Fruit fly (Drosophila melanogaster) whole organism, embryonic: ENCODE measurements around the gene Faa.

Experiments used
- Atf-2 ChIP-seq: fragments of 200-800 bp; sonication (Bioruptor generic); optimal IDR thresholded peaks from 2 replicates; lab custom pipeline; 2016; ENCODE audit warnings: missing biosample characterization, missing genetic modification characterization
- Bteb2 ChIP-seq: fragments of 200-800 bp; sonication (Bioruptor generic); optimal IDR thresholded peaks from 2 replicates; lab custom pipeline; 2016; ENCODE audit warnings: missing biosample characterization, missing genetic modification characterization
- CG10462 ChIP-seq: fragments of 200-800 bp; sonication (Bioruptor generic); optimal IDR thresholded peaks from 2 replicates; lab custom pipeline; 2016; ENCODE audit warnings: missing biosample characterization, missing genetic modification characterization
- CG11093 ChIP-seq: fragments of 200-800 bp; sonication (Bioruptor generic); IDR thresholded peaks from 3 replicates; pipeline ENCODE4 v1.3.6; 2022; ENCODE audit warnings: missing biosample characterization, missing genetic modification characterization
- CG12236 ChIP-seq: fragments of 200-800 bp; sonication (Bioruptor generic); optimal IDR thresholded peaks from 2 replicates; lab custom pipeline; 2016; ENCODE audit warnings: missing biosample characterization, missing genetic modification characterization
- CG12659 ChIP-seq: fragments of 200-800 bp; sonication (Bioruptor generic); optimal IDR thresholded peaks from 3 replicates; lab custom pipeline; 2017; ENCODE audit warnings: mild to moderate bottlenecking, missing biosample characterization, missing genetic modification reagents, missing genetic modification characterization
- CG12769 ChIP-seq: fragments of 200-800 bp; sonication (Bioruptor generic); optimal IDR thresholded peaks from 2 replicates; lab custom pipeline; 2019; ENCODE audit warnings: missing biosample characterization, mild to moderate bottlenecking, missing genetic modification characterization, moderate library complexity
- CG14965 ChIP-seq: fragments of 200-800 bp; sonication (Bioruptor generic); optimal IDR thresholded peaks from 2 replicates; lab custom pipeline; 2016; ENCODE audit warnings: missing biosample characterization, missing genetic modification characterization, borderline replicate concordance
- CG15601 ChIP-seq: fragments of 200-800 bp; sonication (Bioruptor generic); optimal IDR thresholded peaks from 3 replicates; lab custom pipeline; 2019; ENCODE audit warnings: missing biosample characterization, mild to moderate bottlenecking, missing genetic modification characterization, moderate library complexity
- CG16813 ChIP-seq: fragments of 200-800 bp; sonication (Bioruptor generic); IDR thresholded peaks from 3 replicates; pipeline ENCODE4 v1.3.6; 2022; ENCODE audit warnings: missing biosample characterization, missing genetic modification characterization; ENCODE audit not compliant: partially characterized antibody
- CG1792 ChIP-seq: fragments of 200-800 bp; sonication (Bioruptor generic); optimal IDR thresholded peaks from 2 replicates; lab custom pipeline; 2016; ENCODE audit warnings: missing biosample characterization, missing genetic modification characterization
- CG2202 ChIP-seq: fragments of 200-800 bp; sonication (Bioruptor generic); optimal IDR thresholded peaks from 2 replicates; lab custom pipeline; 2018; ENCODE audit warnings: missing biosample characterization, mild to moderate bottlenecking, missing genetic modification characterization
- CG33557 ChIP-seq: fragments of 200-800 bp; sonication (Bioruptor generic); optimal IDR thresholded peaks from 2 replicates; lab custom pipeline; 2019; ENCODE audit warnings: missing biosample characterization, mild to moderate bottlenecking, missing genetic modification characterization, moderate library complexity
- CG3847 ChIP-seq: fragments of 200-800 bp; sonication (Bioruptor generic); IDR thresholded peaks from 2 replicates; pipeline ENCODE4 v1.3.6; 2022; ENCODE audit warnings: missing biosample characterization, missing genetic modification characterization
- CG4617 ChIP-seq: fragments of 200-800 bp; sonication (Bioruptor generic); optimal IDR thresholded peaks from 3 replicates; lab custom pipeline; 2016; ENCODE audit warnings: missing biosample characterization, missing genetic modification characterization, borderline replicate concordance
- CG6791 ChIP-seq: fragments of 200-800 bp; sonication (Bioruptor generic); IDR thresholded peaks from 3 replicates; pipeline ENCODE4 v1.3.6; 2022; ENCODE audit warnings: missing biosample characterization, missing genetic modification characterization; ENCODE audit not compliant: partially characterized antibody
- CG8765 ChIP-seq: fragments of 200-800 bp; sonication (Bioruptor generic); IDR thresholded peaks from 2 replicates; pipeline ENCODE4 v1.3.6; 2022; ENCODE audit warnings: missing biosample characterization, missing genetic modification characterization
- CG9215 ChIP-seq: fragments of 200-800 bp; sonication (Bioruptor generic); IDR thresholded peaks from 2 replicates; pipeline ENCODE4 v1.3.6; 2022; ENCODE audit warnings: missing biosample characterization, missing genetic modification characterization
- Dad ChIP-seq: fragments of 200-800 bp; sonication (Bioruptor generic); optimal IDR thresholded peaks from 3 replicates; lab custom pipeline; 2016; ENCODE audit warnings: missing biosample characterization, missing genetic modification characterization
- Ets65A ChIP-seq: fragments of 200-800 bp; sonication (Bioruptor generic); peaks from one replicate; lab custom pipeline; 2016; ENCODE audit warnings: missing biosample characterization, missing genetic modification characterization
- Fer2 ChIP-seq: fragments of 200-800 bp; sonication (Bioruptor generic); optimal IDR thresholded peaks from 2 replicates; lab custom pipeline; 2018; ENCODE audit warnings: missing biosample characterization, mild to moderate bottlenecking, missing genetic modification characterization, moderate library complexity
- HLH4C ChIP-seq: fragments of 200-800 bp; sonication (Bioruptor generic); IDR thresholded peaks from 3 replicates; pipeline ENCODE4 v1.3.6; 2022; ENCODE audit warnings: missing biosample characterization, missing genetic modification characterization; ENCODE audit not compliant: partially characterized antibody
- HmgZ ChIP-seq: fragments of 200-800 bp; sonication (Bioruptor generic); optimal IDR thresholded peaks from 2 replicates; lab custom pipeline; 2018; ENCODE audit warnings: missing biosample characterization, mild to moderate bottlenecking, missing genetic modification characterization
- Hmx ChIP-seq: fragments of 200-800 bp; sonication (Bioruptor generic); optimal IDR thresholded peaks from 2 replicates; lab custom pipeline; 2016; ENCODE audit warnings: missing biosample characterization, missing genetic modification characterization
- Kr ChIP-seq: fragments of 200-800 bp; sonication (Bioruptor generic); optimal IDR thresholded peaks from 2 replicates; lab custom pipeline; 2017; ENCODE audit warnings: missing biosample characterization, mild to moderate bottlenecking, missing genetic modification characterization
- Mes4 ChIP-seq: fragments of 200-800 bp; sonication (Bioruptor generic); optimal IDR thresholded peaks from 2 replicates; lab custom pipeline; 2016; ENCODE audit warnings: missing biosample characterization, missing genetic modification characterization
- Mrtf ChIP-seq: fragments of 200-800 bp; sonication (Bioruptor generic); IDR thresholded peaks from 3 replicates; pipeline ENCODE4 v1.3.6; 2022; ENCODE audit warnings: missing biosample characterization, missing genetic modification characterization
- Myb ChIP-seq: fragments of 200-800 bp; sonication (Bioruptor generic); optimal IDR thresholded peaks from 2 replicates; lab custom pipeline; 2016; ENCODE audit warnings: missing biosample characterization, missing genetic modification characterization
- Nf-YA ChIP-seq: fragments of 200-800 bp; sonication (Bioruptor generic); IDR thresholded peaks from 2 replicates; pipeline ENCODE4 v1.3.6; 2022; ENCODE audit warnings: missing biosample characterization, missing genetic modification characterization
- Nf-YB ChIP-seq: fragments of 200-800 bp; sonication (Bioruptor generic); optimal IDR thresholded peaks from 3 replicates; lab custom pipeline; 2019; ENCODE audit warnings: missing biosample characterization, mild to moderate bottlenecking, missing genetic modification characterization, moderate library complexity
- NfI ChIP-seq: fragments of 200-800 bp; sonication (Bioruptor generic); optimal IDR thresholded peaks from 3 replicates; lab custom pipeline; 2018; ENCODE audit warnings: missing biosample characterization, mild to moderate bottlenecking, missing genetic modification characterization, moderate library complexity
- Opbp ChIP-seq: fragments of 200-800 bp; sonication (Bioruptor generic); IDR thresholded peaks from 3 replicates; pipeline ENCODE4 v1.3.6; 2022; ENCODE audit warnings: missing biosample characterization, missing genetic modification characterization; ENCODE audit not compliant: partially characterized antibody
- Sin3A ChIP-seq: fragments of >200 bp; optimal IDR thresholded peaks from 2 replicates; lab custom pipeline; 2018
- ac ChIP-seq: fragments of 200-800 bp; sonication (Bioruptor generic); optimal IDR thresholded peaks from 3 replicates; lab custom pipeline; 2017; ENCODE audit warnings: missing biosample characterization, mild to moderate bottlenecking, missing genetic modification characterization
- ara ChIP-seq: fragments of 200-800 bp; sonication (Bioruptor generic); IDR thresholded peaks from 2 replicates; pipeline ENCODE4 v1.3.6; 2022; ENCODE audit warnings: missing biosample characterization, missing genetic modification characterization
- az2 ChIP-seq: fragments of 200-800 bp; sonication (Bioruptor generic); optimal IDR thresholded peaks from 3 replicates; lab custom pipeline; 2016; ENCODE audit warnings: missing biosample characterization, missing genetic modification characterization
- caup ChIP-seq: fragments of 200-800 bp; sonication (Bioruptor generic); optimal IDR thresholded peaks from 3 replicates; lab custom pipeline; 2017; ENCODE audit warnings: missing biosample characterization, mild to moderate bottlenecking, missing genetic modification characterization, moderate library complexity; ENCODE audit not compliant: severe bottlenecking
- ems ChIP-seq: fragments of 200-800 bp; sonication (Bioruptor generic); optimal IDR thresholded peaks from 3 replicates; lab custom pipeline; 2016; ENCODE audit warnings: missing biosample characterization, missing genetic modification characterization
- hb ChIP-seq: fragments of 200-800 bp; sonication (Bioruptor generic); IDR thresholded peaks from 3 replicates; pipeline ENCODE4 v1.3.6; 2022; ENCODE audit warnings: missing biosample characterization, missing genetic modification characterization; ENCODE audit not compliant: partially characterized antibody
- hkb ChIP-seq, 2 experiments: fragments of 200-800 bp in 1 of 2; fragments of >200 bp in 1 of 2; sonication (Bioruptor generic) in 1 of 2; IDR thresholded peaks in 1 of 2; optimal IDR thresholded peaks in 1 of 2; 2 replicates each; pipeline versions ENCODE4 v1.3.6 to Lab custom; 2017 to 2022; ENCODE audit warnings: missing biosample characterization in 1 of 2, missing genetic modification characterization in 1 of 2
- nmo ChIP-seq: fragments of 200-800 bp; sonication (Bioruptor generic); optimal IDR thresholded peaks from 2 replicates; lab custom pipeline; 2018; ENCODE audit warnings: missing biosample characterization, mild to moderate bottlenecking, missing genetic modification characterization, moderate library complexity
- pnt ChIP-seq: fragments of 200-800 bp; sonication (Bioruptor generic); optimal IDR thresholded peaks from 3 replicates; lab custom pipeline; 2016; ENCODE audit warnings: missing biosample characterization, missing genetic modification characterization
- rib ChIP-seq: fragments of 200-800 bp; sonication (Bioruptor generic); IDR thresholded peaks from 2 replicates; pipeline ENCODE4 v1.3.6; 2022; ENCODE audit warnings: missing biosample characterization, missing genetic modification characterization
- sna ChIP-seq: fragments of 200-800 bp; sonication (Bioruptor generic); IDR thresholded peaks from 2 replicates; pipeline ENCODE4 v1.3.6; 2022; ENCODE audit warnings: missing biosample characterization, missing genetic modification characterization; ENCODE audit not compliant: partially characterized antibody
- sr ChIP-seq: fragments of 200-800 bp; sonication (Bioruptor generic); IDR thresholded peaks from 3 replicates; pipeline ENCODE4 v1.3.6; 2022; ENCODE audit warnings: missing biosample characterization, missing genetic modification characterization
- tll ChIP-seq, 2 experiments: fragments of 200-800 bp in 1 of 2; fragments of >200 bp in 1 of 2; sonication (Bioruptor generic) in 1 of 2; optimal IDR thresholded peaks; 2 replicates each; lab custom pipeline; 2017 to 2019; ENCODE audit warnings: missing biosample characterization in 2 of 2, missing genetic modification characterization in 2 of 2, mild to moderate bottlenecking in 1 of 2, moderate library complexity in 1 of 2
- zfh1 ChIP-seq: fragments of 200-800 bp; sonication (Bioruptor generic); IDR thresholded peaks from 3 replicates; pipeline ENCODE4 v1.3.6; 2022; ENCODE audit warnings: missing biosample characterization, missing genetic modification characterization

Faa gene

dm6 chr3L:4110212-4110611 is 36.5 kb upstream of the Faa start:
- no peak for TF ChIP-seq Kr
- no peak for TF ChIP-seq Fer2
- TF ChIP-seq CG6791 (GFP tag; lab: Robert Waterston, UW): no peak
- no peak for TF ChIP-seq ara

- TF ChIP-seq rib (GFP tag; lab: Robert Waterston, UW): no peak
- peak; percentile 20 for TF ChIP-seq pnt
- no peak for TF ChIP-seq sr
- peak; percentile 59 for TF ChIP-seq CG33557 (GFP tag; lab: Kevin White, UChicago)
- TF ChIP-seq hkb (optimal IDR thresholded peaks at IDR 0.05; lab: Kevin White, UChicago): no peak
- peak; percentile 65 for TF ChIP-seq hkb (GFP tag; IDR thresholded peaks at IDR 0.05; lab: Robert Waterston, UW)
- peak; percentile 62 for TF ChIP-seq Nf-YB
- peak in 1 of 2 experiments; percentile 54 for TF ChIP-seq tll (GFP tag; optimal IDR thresholded peaks at IDR 0.05; lab: Kevin White, UChicago)
- peak; percentile 57; the same call in 1 of the 2 replicates for TF ChIP-seq CG3847
- peak; percentile 11 for TF ChIP-seq Mes4 (GFP tag; lab: Kevin White, UChicago)
- TF ChIP-seq CG16813 (GFP tag; lab: Robert Waterston, UW): no peak
- TF ChIP-seq HmgZ (tag; lab: Kevin White, UChicago): peak; percentile 58
- TF ChIP-seq CG1792 (GFP tag; lab: Kevin White, UChicago): peak; percentile 38
- peak; percentile 67 for TF ChIP-seq CG9215
- TF ChIP-seq az2 (GFP tag; lab: Kevin White, UChicago): peak; percentile 76
- TF ChIP-seq NfI (GFP tag; lab: Kevin White, UChicago): peak; percentile 54
- peak; percentile 64 for TF ChIP-seq caup (GFP tag; lab: Kevin White, UChicago)
- TF ChIP-seq CG12659 (GFP tag; lab: Kevin White, UChicago): peak; percentile 74
- TF ChIP-seq Dad: peak; percentile 52
- peak; percentile 38 for TF ChIP-seq CG12769
- peak; percentile 65 for TF ChIP-seq Atf-2
- 0 out of 2 replicates have a peak, but pooled peaks have one; percentile 43 for TF ChIP-seq Nf-YA
- peak; percentile 48 for TF ChIP-seq CG2202 (tag; lab: Kevin White, UChicago)
- TF ChIP-seq CG11093 (GFP tag; lab: Robert Waterston, UW): peak; percentile 68; the same call in 1 of the 3 replicates
- TF ChIP-seq ac (GFP tag; lab: Kevin White, UChicago): peak; percentile 16
- TF ChIP-seq CG12236: peak; percentile 36
- no peak for TF ChIP-seq Opbp (GFP tag; lab: Robert Waterston, UW)
- TF ChIP-seq CG8765 (GFP tag; lab: Robert Waterston, UW): no peak
- TF ChIP-seq Hmx (GFP tag; lab: Kevin White, UChicago): peak; percentile 52
- no peak for TF ChIP-seq HLH4C
- peak; percentile 69 for TF ChIP-seq Ets65A
- TF ChIP-seq CG10462: peak; percentile 31
- TF ChIP-seq Bteb2 (GFP tag; lab: Kevin White, UChicago): peak; percentile 63
- peak; percentile 32 for TF ChIP-seq CG14965
- peak; percentile 0 for TF ChIP-seq CG4617
- TF ChIP-seq zfh1: peak; percentile 60; the same call in 2 of the 3 replicates
- TF ChIP-seq Sin3A (lab: Kevin White, UChicago): no peak
- peak; percentile 71 for TF ChIP-seq CG15601 (tag; lab: Kevin White, UChicago)
- TF ChIP-seq sna (GFP tag; lab: Robert Waterston, UW): no peak
- peak; percentile 7 for TF ChIP-seq Myb (GFP tag; lab: Kevin White, UChicago)
- peak; percentile 84 for TF ChIP-seq nmo (GFP tag; lab: Kevin White, UChicago)
- peak; percentile 58; the same call in 2 of the 3 replicates for TF ChIP-seq Mrtf (GFP tag; lab: Robert Waterston, UW)
- peak; percentile 81 for TF ChIP-seq ems
- TF ChIP-seq hb: no peak
These were observed 35.2 kb upstream of the Faa start for dm6 chr3L:4108844-4109494.
